Worm (Caenorhabditis elegans) whole organism, late embryonic: ENCODE measurements around the gene clec-63.

Source experiments
- C08G9.2 ChIP-seq: sonication (generic microtip); optimal IDR thresholded peaks from 2 replicates; lab custom pipeline; 2016; ENCODE audit warnings: mild to moderate bottlenecking, missing genetic modification characterization, moderate library complexity, missing compliant biosample characterization
- dve-1 ChIP-seq: sonication (generic microtip); optimal IDR thresholded peaks from 2 replicates; lab custom pipeline; 2017; ENCODE audit warnings: antibody characterized with exemption, mild to moderate bottlenecking, missing genetic modification characterization, missing compliant biosample characterization
- elt-2 ChIP-seq: sonication (generic microtip); optimal IDR thresholded peaks from 2 replicates; lab custom pipeline; 2016; ENCODE audit warnings: missing genetic modification reagents, missing genetic modification characterization, missing compliant biosample characterization
- nfya-1 ChIP-seq: sonication (generic microtip); optimal IDR thresholded peaks from 2 replicates; lab custom pipeline; 2017; ENCODE audit warnings: missing genetic modification characterization, mild to moderate bottlenecking, missing compliant biosample characterization, antibody characterized with exemption, moderate library complexity
- nhr-232 ChIP-seq: sonication (generic microtip); optimal IDR thresholded peaks from 2 replicates; lab custom pipeline; 2016; ENCODE audit warnings: missing genetic modification characterization, missing compliant biosample characterization
- pha-4 ChIP-seq: fragments of 150-350 bp; optimal IDR thresholded peaks from 2 replicates; lab custom pipeline; 2018; ENCODE audit warnings: missing biosample characterization, missing genetic modification reagents, missing genetic modification characterization
- pqm-1 ChIP-seq: sonication (generic microtip); optimal IDR thresholded peaks from 2 replicates; lab custom pipeline; 2016; ENCODE audit warnings: missing genetic modification characterization, missing compliant biosample characterization
- sox-4 ChIP-seq: sonication (generic microtip); optimal IDR thresholded peaks from 2 replicates; lab custom pipeline; 2017; ENCODE audit warnings: mild to moderate bottlenecking, missing genetic modification characterization, inconsistent platforms, missing compliant biosample characterization

ce11 chrII:12884972-12885371 lies 10.5 kb upstream of the clec-63 start, which contains the start of gene sra-14:
- TF ChIP-seq pha-4 (tag; lab: Kevin White, UChicago) (no peak), pqm-1 (no peak), elt-2 (tag; lab: Kevin White, UChicago) (no peak), sox-4 (tag; lab: Kevin White, UChicago) (no peak), nhr-232 (tag; lab: Kevin White, UChicago) (no peak), dve-1 (tag; lab: Kevin White, UChicago) (no peak), nfya-1 (tag; lab: Kevin White, UChicago) (no peak), C08G9.2 (tag; lab: Kevin White, UChicago) (no peak)
